Fruit fly (Drosophila melanogaster): Measurements from ENCODE around the gene NLaz.

Gene NLaz

dm6 chr2L:1377635-1378034, 16.0 kb upstream of the NLaz start:
- TF ChIP-seq Pif1B (GFP tag; optimal IDR thresholded peaks at IDR 0.05), result no peak
- TF ChIP-seq CG14655 (GFP tag; optimal IDR thresholded peaks at IDR 0.05), result no peak
- no peak for TF ChIP-seq CG12605 (GFP tag; IDR thresholded peaks at IDR 0.05)
- no peak for TF ChIP-seq CG9948 (tag; optimal IDR thresholded peaks at IDR 0.05)
- TF ChIP-seq CG8159 (tag; optimal IDR thresholded peaks at IDR 0.05), result no peak
- no peak for TF ChIP-seq Snoo (tag; optimal IDR thresholded peaks at IDR 0.05)
- no peak for TF ChIP-seq rn (GFP tag; IDR thresholded peaks at IDR 0.05)
- no peak for TF ChIP-seq CG4496 (GFP tag; IDR thresholded peaks at IDR 0.05)

- TF ChIP-seq Snoo (tag; optimal IDR thresholded peaks at IDR 0.05), result no peak
- no peak for TF ChIP-seq CG8159 (tag; optimal IDR thresholded peaks at IDR 0.05)
- no peak for TF ChIP-seq CG12605 (GFP tag; IDR thresholded peaks at IDR 0.05)
- TF ChIP-seq CG9948 (tag; optimal IDR thresholded peaks at IDR 0.05), result no peak
- no peak for TF ChIP-seq gl (tag; optimal IDR thresholded peaks at IDR 0.05)
- TF ChIP-seq CG17806 (tag; optimal IDR thresholded peaks at IDR 0.05), result no peak
- no peak for TF ChIP-seq Pif1A (GFP tag; optimal IDR thresholded peaks at IDR 0.05)
- no peak for TF ChIP-seq CG10348 (GFP tag; IDR thresholded peaks at IDR 0.05)
- TF ChIP-seq fd96Ca (GFP tag; IDR thresholded peaks at IDR 0.05), result no peak
- no peak for TF ChIP-seq EcR (GFP tag; optimal IDR thresholded peaks at IDR 0.05)
- TF ChIP-seq CG32121 (GFP tag; IDR thresholded peaks at IDR 0.05), result no peak
- no peak for TF ChIP-seq CG4496 (GFP tag; IDR thresholded peaks at IDR 0.05)
- no peak for TF ChIP-seq CG8301 (tag; optimal IDR thresholded peaks at IDR 0.05)
- TF ChIP-seq CG13204 (GFP tag; optimal IDR thresholded peaks at IDR 0.05), result no peak
- TF ChIP-seq rn (GFP tag; IDR thresholded peaks at IDR 0.05), result no peak
- no peak for TF ChIP-seq CG34367 (tag; optimal IDR thresholded peaks at IDR 0.05)
- no peak for TF ChIP-seq D1 (tag; optimal IDR thresholded peaks at IDR 0.05)
- TF ChIP-seq Pif1B (GFP tag; optimal IDR thresholded peaks at IDR 0.05), result no peak
- TF ChIP-seq Ets98B (GFP tag; IDR thresholded peaks at IDR 0.05), result no peak
- TF ChIP-seq CG15710 (tag; optimal IDR thresholded peaks at IDR 0.05), result no peak
Measured at dm6 chr2L:1367696-1368095, 6.1 kb upstream of the NLaz start, which contains the start of gene CG14346. TSS of gene CG14346 (plus strand) at chr2L:1367996.

dm6 chr2L:1365037-1365436, 3.4 kb upstream of the NLaz start:
- TF ChIP-seq CG12605 (GFP tag; IDR thresholded peaks at IDR 0.05) (no peak), CG13204 (GFP tag; optimal IDR thresholded peaks at IDR 0.05) (no peak), CG32121 (GFP tag; IDR thresholded peaks at IDR 0.05) (no peak), fd96Ca (GFP tag; IDR thresholded peaks at IDR 0.05) (no peak), CG34367 (tag; optimal IDR thresholded peaks at IDR 0.05) (no peak), rn (GFP tag; IDR thresholded peaks at IDR 0.05) (no peak), CG14655 (GFP tag; optimal IDR thresholded peaks at IDR 0.05) (no peak), gl (tag; optimal IDR thresholded peaks at IDR 0.05) (no peak), EcR (GFP tag; optimal IDR thresholded peaks at IDR 0.05) (no peak), CG15710 (tag; optimal IDR thresholded peaks at IDR 0.05) (no peak), CG8159 (tag; optimal IDR thresholded peaks at IDR 0.05) (no peak), Ets98B (GFP tag; IDR thresholded peaks at IDR 0.05) (no peak), Pif1A (GFP tag; optimal IDR thresholded peaks at IDR 0.05) (no peak), D1 (tag; optimal IDR thresholded peaks at IDR 0.05) (no peak), CG17806 (tag; optimal IDR thresholded peaks at IDR 0.05) (no peak), Pif1B (GFP tag; optimal IDR thresholded peaks at IDR 0.05) (no peak), CG4496 (GFP tag; IDR thresholded peaks at IDR 0.05) (no peak), CG8301 (tag; optimal IDR thresholded peaks at IDR 0.05) (no peak), Snoo (tag; optimal IDR thresholded peaks at IDR 0.05) (no peak), CG10348 (GFP tag; IDR thresholded peaks at IDR 0.05) (no peak)

- TF ChIP-seq CG10348 (GFP tag; IDR thresholded peaks at IDR 0.05) (no peak), rn (GFP tag; IDR thresholded peaks at IDR 0.05) (no peak), CG12605 (GFP tag; IDR thresholded peaks at IDR 0.05) (no peak), EcR (GFP tag; optimal IDR thresholded peaks at IDR 0.05) (no peak), CG8159 (tag; optimal IDR thresholded peaks at IDR 0.05) (no peak), Pif1A (GFP tag; optimal IDR thresholded peaks at IDR 0.05) (no peak), Ets98B (GFP tag; IDR thresholded peaks at IDR 0.05) (no peak), CG32121 (GFP tag; IDR thresholded peaks at IDR 0.05) (no peak), Pif1B (GFP tag; optimal IDR thresholded peaks at IDR 0.05) (no peak), CG15710 (tag; optimal IDR thresholded peaks at IDR 0.05) (no peak), D1 (tag; optimal IDR thresholded peaks at IDR 0.05) (no peak)
Measured at dm6 chr2L:1359690-1360089, 1.9 kb downstream of the NLaz start, which contains the start of gene CG31659. TSS of gene CG31659 (minus strand) at chr2L:1359790.

dm6 chr2L:1355824-1356223, 5.8 kb downstream of the NLaz start, which contains the start of gene CG5565:
TSS of gene CG5565 (minus strand) at chr2L:1355924.
- TF ChIP-seq gl (tag; optimal IDR thresholded peaks at IDR 0.05) (no peak), CG32121 (GFP tag; IDR thresholded peaks at IDR 0.05) (no peak), CG8159 (tag; optimal IDR thresholded peaks at IDR 0.05) (no peak), CG14655 (GFP tag; optimal IDR thresholded peaks at IDR 0.05) (no peak), CG15710 (tag; optimal IDR thresholded peaks at IDR 0.05) (no peak), EcR (GFP tag; optimal IDR thresholded peaks at IDR 0.05) (no peak), Ets98B (GFP tag; IDR thresholded peaks at IDR 0.05) (no peak), fd96Ca (GFP tag; IDR thresholded peaks at IDR 0.05) (no peak), rn (GFP tag; IDR thresholded peaks at IDR 0.05) (no peak), CG34367 (tag; optimal IDR thresholded peaks at IDR 0.05) (no peak), D1 (tag; optimal IDR thresholded peaks at IDR 0.05) (no peak), Snoo (tag; optimal IDR thresholded peaks at IDR 0.05) (no peak), CG9948 (tag; optimal IDR thresholded peaks at IDR 0.05) (no peak), CG8301 (tag; optimal IDR thresholded peaks at IDR 0.05) (no peak), CG12605 (GFP tag; IDR thresholded peaks at IDR 0.05) (no peak)

- TF ChIP-seq CG32121 (GFP tag; IDR thresholded peaks at IDR 0.05) (no peak), EcR (GFP tag; optimal IDR thresholded peaks at IDR 0.05) (no peak), Pif1A (GFP tag; optimal IDR thresholded peaks at IDR 0.05) (no peak), CG15710 (tag; optimal IDR thresholded peaks at IDR 0.05) (no peak), D1 (tag; optimal IDR thresholded peaks at IDR 0.05) (no peak), Snoo (tag; optimal IDR thresholded peaks at IDR 0.05) (no peak), CG8301 (tag; optimal IDR thresholded peaks at IDR 0.05) (no peak), Pif1B (GFP tag; optimal IDR thresholded peaks at IDR 0.05) (no peak), CG9948 (tag; optimal IDR thresholded peaks at IDR 0.05) (no peak), gl (tag; optimal IDR thresholded peaks at IDR 0.05) (no peak), CG8159 (tag; optimal IDR thresholded peaks at IDR 0.05) (no peak), CG17806 (tag; optimal IDR thresholded peaks at IDR 0.05) (no peak), CG12605 (GFP tag; IDR thresholded peaks at IDR 0.05) (no peak), CG13204 (GFP tag; optimal IDR thresholded peaks at IDR 0.05) (no peak), CG10348 (GFP tag; IDR thresholded peaks at IDR 0.05) (no peak)
Measured at dm6 chr2L:1354819-1355218, 6.8 kb downstream of the NLaz start, which contains the start of gene CG31924. TSS of gene CG31924 (minus strand) at chr2L:1354919.

Data from whole organism, pupa.